Worm (Caenorhabditis elegans): ENCODE data around the gene F56D6.20.
A peak's percentile ranks its signal among the peaks of the same experiment; 100 is the strongest.
"Not testable (repeated sequence)": the region's sequence is repeated elsewhere in the genome, so short reads cannot be mapped to it uniquely, and the experiment has no call there.

F56D6.20 gene

DNA sequence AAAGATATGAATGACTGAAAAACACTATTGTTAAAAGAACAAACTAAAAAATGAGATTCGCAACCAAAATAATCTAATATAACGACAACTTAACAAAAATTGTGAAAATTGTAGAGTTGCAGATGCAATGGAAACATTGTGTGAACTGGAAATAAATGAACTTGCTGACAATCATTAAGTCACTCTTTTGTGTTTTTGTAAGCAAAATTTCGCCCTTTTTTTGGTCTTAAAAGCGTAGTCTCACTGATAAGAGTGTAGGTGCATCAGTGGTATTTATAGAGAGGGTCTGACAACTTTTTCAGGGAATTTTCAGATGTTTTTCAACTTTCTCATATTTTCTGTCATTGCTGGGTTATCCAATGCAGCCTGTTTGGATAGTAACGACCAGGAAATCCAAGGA lies 13.4 kb downstream of the F56D6.20 start, which contains the start of gene clec-68:
Gene clec-68, plus strand, starts transcription at position 301 of the 400 bp plus-strand sequence.
- no peak for TF ChIP-seq ces-1 (GFP tag; optimal IDR thresholded peaks at IDR 0.05)
- no peak for TF ChIP-seq saeg-2 (GFP tag; IDR thresholded peaks at IDR 0.05)
- TF ChIP-seq F49E8.2 (tag; optimal IDR thresholded peaks at IDR 0.05; ENCODE audit: borderline replicate concordance) = no peak
- no peak for TF ChIP-seq ceh-44 (GFP tag; IDR thresholded peaks at IDR 0.05)
- no peak for TF ChIP-seq zip-11 (GFP tag; IDR thresholded peaks at IDR 0.05)
- TF ChIP-seq daf-8 (GFP tag; IDR thresholded peaks at IDR 0.05) = no peak
- TF ChIP-seq lin-39 (tag; optimal IDR thresholded peaks at IDR 0.05) = no peak
- TF ChIP-seq nhr-102 (tag; optimal IDR thresholded peaks at IDR 0.05) = no peak
- TF ChIP-seq dmd-6 (GFP tag; IDR thresholded peaks at IDR 0.05) = no peak
- TF ChIP-seq skn-1 (tag; optimal IDR thresholded peaks at IDR 0.05) = no peak
- no peak for TF ChIP-seq ceh-82 (tag; optimal IDR thresholded peaks at IDR 0.05)
- no peak for TF ChIP-seq nhr-10 (tag; optimal IDR thresholded peaks at IDR 0.05)
- TF ChIP-seq pqm-1 (tag; optimal IDR thresholded peaks at IDR 0.05) = no peak
- TF ChIP-seq ztf-7 (tag; optimal IDR thresholded peaks at IDR 0.05) = no peak
- TF ChIP-seq nhr-77 (tag; optimal IDR thresholded peaks at IDR 0.05) = no peak
- TF ChIP-seq zag-1 (tag; optimal IDR thresholded peaks at IDR 0.05) = no peak
- TF ChIP-seq pha-4 (GFP tag; IDR thresholded peaks at IDR 0.05) = no peak
- no peak for TF ChIP-seq pha-4 (tag; optimal IDR thresholded peaks at IDR 0.05)
- no peak for TF ChIP-seq F10B5.3 (tag; optimal IDR thresholded peaks at IDR 0.05)
- no peak for TF ChIP-seq mdt-29 (GFP tag; IDR thresholded peaks at IDR 0.05)
- no peak for TF ChIP-seq dpl-1 (GFP tag; optimal IDR thresholded peaks at IDR 0.05)

DNA sequence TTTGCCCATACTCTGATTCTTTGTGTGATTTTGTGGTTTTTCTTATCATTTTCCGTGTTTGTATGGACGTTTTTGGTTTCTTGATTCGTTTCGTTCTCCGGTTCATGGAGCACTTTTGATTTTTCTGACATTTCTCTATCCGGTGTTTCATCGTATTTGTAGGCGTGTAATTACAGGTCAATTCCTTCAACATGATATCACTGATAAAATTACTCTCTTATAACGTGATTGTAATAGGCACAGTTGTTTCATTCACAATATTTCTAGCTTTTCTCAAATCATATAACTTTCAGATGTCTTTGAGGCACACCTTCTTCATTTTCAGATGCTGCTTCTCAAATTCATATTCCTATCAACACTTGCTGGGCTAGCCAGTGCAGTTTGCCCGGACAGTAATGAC lies 19.7 kb downstream of the F56D6.20 start, which contains the start of gene clec-70:
Gene clec-70, plus strand, starts transcription at position 301 of the 400 bp plus-strand sequence.
- not testable (repeated sequence) for TF ChIP-seq attf-4 (tag; optimal IDR thresholded peaks at IDR 0.05); fkh-10 (GFP tag; optimal IDR thresholded peaks at IDR 0.05); ceh-62 (tag; optimal IDR thresholded peaks at IDR 0.05)

DNA sequence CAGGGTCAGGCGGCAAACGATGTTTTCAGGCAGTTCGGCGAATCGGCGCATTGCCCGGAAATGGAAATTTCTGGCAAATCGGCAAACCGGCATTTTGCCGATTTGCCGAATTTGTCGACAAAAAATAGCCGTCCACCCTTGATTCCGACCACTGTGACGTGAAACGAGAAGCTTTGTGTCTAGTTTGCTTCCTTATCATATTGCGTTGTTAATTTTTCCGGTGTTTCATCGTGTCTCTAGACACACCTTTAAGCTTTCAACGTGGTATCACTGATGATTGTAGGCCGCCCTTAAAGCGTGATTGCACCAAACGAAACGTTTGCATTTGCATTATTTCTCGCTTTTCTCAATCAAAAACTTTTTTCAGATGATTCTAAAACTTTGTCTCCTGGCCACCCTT lies 24.4 kb downstream of the F56D6.20 start, which contains the start of gene clec-71:
Gene clec-71, plus strand, starts transcription at position 362 of the 400 bp plus-strand sequence.
- TF ChIP-seq aha-1 (tag) (peak; percentile 57), unc-62 (GFP tag; optimal IDR thresholded peaks at IDR 0.05 in 1 of 2) (peak in 1 of 2 experiments; percentile 55), unc-62 (tag; optimal IDR thresholded peaks at IDR 0.05) (no peak), ama-1 (optimal IDR thresholded peaks at IDR 0.05) (no peak), F26F4.8 (GFP tag; conservative IDR thresholded peaks at IDR 0.05) (no peak)

ce11 chrIV:3941658-3942328 lies 29.1 kb downstream of the F56D6.20 start, which contains the start of gene clec-174:
Gene clec-174, minus strand, starts transcription at chrIV:3941708.
- no peak for TF ChIP-seq nhr-102 (tag; optimal IDR thresholded peaks at IDR 0.05)
- no peak for TF ChIP-seq nhr-237 (tag; optimal IDR thresholded peaks at IDR 0.05)
- no peak for TF ChIP-seq Y105C5A.15 (GFP tag; IDR thresholded peaks at IDR 0.05)
- TF ChIP-seq nhr-28 (tag; optimal IDR thresholded peaks at IDR 0.05) = peak; percentile 87
- TF ChIP-seq pqm-1 (tag; optimal IDR thresholded peaks at IDR 0.05) = peak; percentile 6
- peak; percentile 87 for TF ChIP-seq aha-1 (tag)
- TF ChIP-seq unc-62 (GFP tag; optimal IDR thresholded peaks at IDR 0.05 in 1 of 2) = peak in 1 of 2 experiments; percentile 35
- TF ChIP-seq unc-62 (tag; optimal IDR thresholded peaks at IDR 0.05) = no peak
- TF ChIP-seq nhr-77 (tag; optimal IDR thresholded peaks at IDR 0.05) = peak; percentile 54

DNA sequence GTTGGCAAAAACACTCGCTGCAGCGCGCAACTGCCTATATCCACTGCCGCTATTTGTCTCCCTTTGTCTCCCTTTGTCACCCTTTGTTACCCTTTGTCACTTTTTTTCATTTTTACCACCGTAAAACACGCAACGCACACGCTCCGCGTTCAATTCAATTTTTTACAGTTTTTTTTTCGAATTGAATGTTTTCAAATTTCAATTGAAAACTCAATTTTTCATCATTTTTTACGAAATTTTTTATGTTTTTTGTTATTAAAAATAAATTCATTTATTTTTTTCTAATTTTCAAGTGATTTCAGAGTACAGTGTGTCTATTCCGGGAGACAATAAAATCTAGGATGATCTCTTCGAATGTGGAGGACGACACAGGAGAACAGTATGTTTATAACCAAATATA lies 30.3 kb downstream of the F56D6.20 start, which contains the start of gene Y46C8AL.11:
Gene Y46C8AL.11, plus strand, starts transcription at position 301 of the 400 bp plus-strand sequence.
- TF ChIP-seq ceh-20 (GFP tag; IDR thresholded peaks at IDR 0.05) = no peak
- TF ChIP-seq mdt-29 (GFP tag; IDR thresholded peaks at IDR 0.05) = no peak
- TF ChIP-seq nhr-41 (GFP tag; IDR thresholded peaks at IDR 0.05) = no peak
- TF ChIP-seq hlh-11 (tag; optimal IDR thresholded peaks at IDR 0.05) = no peak
- TF ChIP-seq tra-1 (GFP tag; IDR thresholded peaks at IDR 0.05) = no peak
- no peak for TF ChIP-seq ceh-62 (tag; optimal IDR thresholded peaks at IDR 0.05)
- no peak for TF ChIP-seq fkh-10 (GFP tag; optimal IDR thresholded peaks at IDR 0.05)
- TF ChIP-seq daf-8 (GFP tag; IDR thresholded peaks at IDR 0.05) = no peak
- no peak for TF ChIP-seq ztf-7 (tag; optimal IDR thresholded peaks at IDR 0.05)
- TF ChIP-seq aly-2 (tag; optimal IDR thresholded peaks at IDR 0.05) = no peak
